Fruit fly (Drosophila melanogaster) whole organism, embryonic: Measurements from ENCODE around the gene dls.
A peak's percentile ranks its signal among the peaks of the same experiment; 100 is the strongest.

ENCODE experiments used
- Asciz ChIP-seq: fragments of 200-800 bp; sonication (Bioruptor generic); optimal IDR thresholded peaks from 2 replicates; lab custom pipeline; 2017; ENCODE audit warnings: missing biosample characterization, mild to moderate bottlenecking, missing genetic modification characterization, missing genetic modification reagents
- Atf6 ChIP-seq: fragments of 200-800 bp; sonication (Bioruptor generic); IDR thresholded peaks from 2 replicates; pipeline ENCODE4 v1.3.6; 2022; ENCODE audit warnings: missing biosample characterization, missing genetic modification characterization
- Bdp1 ChIP-seq: fragments of 200-800 bp; sonication (Bioruptor generic); optimal IDR thresholded peaks from 3 replicates; lab custom pipeline; 2016; ENCODE audit warnings: missing biosample characterization, missing genetic modification characterization
- Bgb ChIP-seq: fragments of 200-800 bp; sonication (Bioruptor generic); IDR thresholded peaks from 2 replicates; pipeline ENCODE4 v1.3.6; 2022; ENCODE audit warnings: missing biosample characterization, missing genetic modification characterization; ENCODE audit not compliant: partially characterized antibody
- CG10462 ChIP-seq: fragments of 200-800 bp; sonication (Bioruptor generic); optimal IDR thresholded peaks from 2 replicates; lab custom pipeline; 2016; ENCODE audit warnings: missing biosample characterization, missing genetic modification characterization
- CG10565 ChIP-seq: fragments of 200-800 bp; sonication (Bioruptor generic); optimal IDR thresholded peaks from 3 replicates; lab custom pipeline; 2016; ENCODE audit warnings: missing biosample characterization, mild to moderate bottlenecking, missing genetic modification characterization
- CG11695 ChIP-seq: fragments of 200-800 bp; sonication (Bioruptor generic); IDR thresholded peaks from 3 replicates; pipeline ENCODE4 v1.3.6; 2022; ENCODE audit warnings: missing biosample characterization, missing genetic modification characterization
- CG12219 ChIP-seq: fragments of 200-800 bp; sonication (Bioruptor generic); optimal IDR thresholded peaks from 3 replicates; lab custom pipeline; 2018; ENCODE audit warnings: missing biosample characterization, mild to moderate bottlenecking, missing genetic modification characterization
- CG1233 ChIP-seq: fragments of 200-800 bp; sonication (Bioruptor generic); optimal IDR thresholded peaks from 4 replicates; lab custom pipeline; 2018; ENCODE audit warnings: missing biosample characterization, mild to moderate bottlenecking, missing genetic modification characterization
- CG12769 ChIP-seq: fragments of 200-800 bp; sonication (Bioruptor generic); optimal IDR thresholded peaks from 2 replicates; lab custom pipeline; 2019; ENCODE audit warnings: missing biosample characterization, mild to moderate bottlenecking, missing genetic modification characterization, moderate library complexity
- CG14050 ChIP-seq: fragments of 200-800 bp; sonication (Bioruptor generic); IDR thresholded peaks from 3 replicates; pipeline ENCODE4 v1.3.6; 2022; ENCODE audit warnings: missing biosample characterization, missing genetic modification characterization
- CG14441 ChIP-seq: fragments of 200-800 bp; sonication (Bioruptor generic); IDR thresholded peaks from 2 replicates; pipeline ENCODE4 v1.3.6; 2022; ENCODE audit warnings: missing biosample characterization, missing genetic modification characterization
- CG14710 ChIP-seq: fragments of 200-800 bp; sonication (Bioruptor generic); optimal IDR thresholded peaks from 3 replicates; lab custom pipeline; 2019; ENCODE audit warnings: missing biosample characterization, mild to moderate bottlenecking, missing genetic modification characterization, moderate library complexity
- CG14860 ChIP-seq: fragments of 200-800 bp; sonication (Bioruptor generic); IDR thresholded peaks from 3 replicates; pipeline ENCODE4 v1.3.6; 2022; ENCODE audit warnings: missing biosample characterization, missing genetic modification characterization; ENCODE audit not compliant: partially characterized antibody
- CG1647 ChIP-seq: fragments of 200-800 bp; sonication (Bioruptor generic); optimal IDR thresholded peaks from 3 replicates; lab custom pipeline; 2016; ENCODE audit warnings: missing biosample characterization, missing genetic modification characterization
- CG17328 ChIP-seq: fragments of 200-800 bp; sonication (Bioruptor generic); IDR thresholded peaks from 2 replicates; pipeline ENCODE4 v1.3.6; 2022; ENCODE audit warnings: missing biosample characterization, missing genetic modification characterization
- CG17359 ChIP-seq: fragments of 200-800 bp; sonication (Bioruptor generic); optimal IDR thresholded peaks from 3 replicates; lab custom pipeline; 2018; ENCODE audit warnings: missing biosample characterization, mild to moderate bottlenecking, missing genetic modification characterization, moderate library complexity
- CG17385 ChIP-seq: fragments of 200-800 bp; sonication (Bioruptor generic); optimal IDR thresholded peaks from 3 replicates; lab custom pipeline; 2018; ENCODE audit warnings: missing biosample characterization, mild to moderate bottlenecking, missing genetic modification characterization
- CG1792 ChIP-seq: fragments of 200-800 bp; sonication (Bioruptor generic); optimal IDR thresholded peaks from 2 replicates; lab custom pipeline; 2016; ENCODE audit warnings: missing biosample characterization, missing genetic modification characterization
- CG18476 ChIP-seq: fragments of 200-800 bp; sonication (Bioruptor generic); optimal IDR thresholded peaks from 2 replicates; lab custom pipeline; 2016; ENCODE audit warnings: missing biosample characterization, mild to moderate bottlenecking, missing genetic modification characterization
- CG30431 ChIP-seq: fragments of 200-800 bp; sonication (Bioruptor generic); optimal IDR thresholded peaks from 2 replicates; lab custom pipeline; 2017; ENCODE audit warnings: missing biosample characterization, missing genetic modification characterization
- CG31224 ChIP-seq: fragments of 200-800 bp; sonication (Bioruptor generic); IDR thresholded peaks from 2 replicates; pipeline ENCODE4 v1.3.6; 2022; ENCODE audit warnings: missing biosample characterization, missing genetic modification characterization
- CG4424 ChIP-seq: fragments of 200-800 bp; sonication (Bioruptor generic); optimal IDR thresholded peaks from 3 replicates; lab custom pipeline; 2016; ENCODE audit warnings: missing biosample characterization, missing genetic modification characterization
- CG6272 ChIP-seq: fragments of 200-800 bp; sonication (Bioruptor generic); IDR thresholded peaks from 2 replicates; pipeline ENCODE4 v1.3.6; 2022; ENCODE audit warnings: missing biosample characterization, missing genetic modification characterization
- CG6654 ChIP-seq: fragments of 200-800 bp; sonication (Bioruptor generic); optimal IDR thresholded peaks from 2 replicates; lab custom pipeline; 2017; ENCODE audit warnings: missing biosample characterization, mild to moderate bottlenecking, missing genetic modification characterization
- CG6765 ChIP-seq: fragments of 200-800 bp; sonication (Bioruptor generic); optimal IDR thresholded peaks from 3 replicates; lab custom pipeline; 2017; ENCODE audit warnings: missing biosample characterization, mild to moderate bottlenecking, missing genetic modification characterization
- CG8944 ChIP-seq: fragments of 200-800 bp; sonication (Bioruptor generic); optimal IDR thresholded peaks from 3 replicates; lab custom pipeline; 2016; ENCODE audit warnings: missing biosample characterization, missing genetic modification characterization
- Dek ChIP-seq: fragments of 200-800 bp; sonication (Bioruptor generic); optimal IDR thresholded peaks from 3 replicates; lab custom pipeline; 2019; ENCODE audit warnings: missing biosample characterization, mild to moderate bottlenecking, missing genetic modification characterization, moderate library complexity
- E2f2 ChIP-seq: fragments of 200-800 bp; sonication (Bioruptor generic); IDR thresholded peaks from 2 replicates; pipeline ENCODE4 v1.3.6; 2022; ENCODE audit warnings: missing biosample characterization, missing genetic modification characterization
- Fer1 ChIP-seq: fragments of 200-800 bp; sonication (Bioruptor generic); optimal IDR thresholded peaks from 2 replicates; lab custom pipeline; 2017; ENCODE audit warnings: missing biosample characterization, mild to moderate bottlenecking, missing genetic modification characterization
- H15 ChIP-seq: fragments of 200-800 bp; sonication (Bioruptor generic); IDR thresholded peaks from 3 replicates; pipeline ENCODE4 v1.3.6; 2022; ENCODE audit warnings: missing biosample characterization, missing genetic modification characterization
- Hmx ChIP-seq: fragments of 200-800 bp; sonication (Bioruptor generic); optimal IDR thresholded peaks from 2 replicates; lab custom pipeline; 2016; ENCODE audit warnings: missing biosample characterization, missing genetic modification characterization
- Hr3 ChIP-seq: fragments of 200-800 bp; sonication (Bioruptor generic); optimal IDR thresholded peaks from 3 replicates; lab custom pipeline; 2016; ENCODE audit warnings: missing biosample characterization, missing genetic modification characterization
- Mrtf ChIP-seq: fragments of 200-800 bp; sonication (Bioruptor generic); IDR thresholded peaks from 3 replicates; pipeline ENCODE4 v1.3.6; 2022; ENCODE audit warnings: missing biosample characterization, missing genetic modification characterization
- Poxn ChIP-seq: fragments of 200-800 bp; sonication (Bioruptor generic); IDR thresholded peaks from 2 replicates; pipeline ENCODE4 v1.3.6; 2022; ENCODE audit warnings: missing biosample characterization, missing genetic modification characterization
- amos ChIP-seq: fragments of 200-800 bp; sonication (Bioruptor generic); IDR thresholded peaks from 2 replicates; pipeline ENCODE4 v1.3.6; 2022; ENCODE audit warnings: missing biosample characterization, missing genetic modification characterization; ENCODE audit not compliant: partially characterized antibody
- ash1 ChIP-seq: fragments of 200-800 bp; sonication (Bioruptor generic); optimal IDR thresholded peaks from 2 replicates; lab custom pipeline; 2018; ENCODE audit warnings: missing biosample characterization, mild to moderate bottlenecking, missing genetic modification characterization
- bcd ChIP-seq: fragments of 200-800 bp; sonication (Bioruptor generic); optimal IDR thresholded peaks from 2 replicates; lab custom pipeline; 2017; ENCODE audit warnings: missing biosample characterization, mild to moderate bottlenecking, missing genetic modification characterization
- danr ChIP-seq: fragments of 200-800 bp; sonication (Bioruptor generic); IDR thresholded peaks from 2 replicates; pipeline ENCODE4 v1.3.6; 2022; ENCODE audit warnings: missing biosample characterization, missing genetic modification characterization
- dati ChIP-seq: fragments of 200-800 bp; sonication (Bioruptor generic); IDR thresholded peaks from 2 replicates; pipeline ENCODE4 v1.3.6; 2022; ENCODE audit warnings: missing biosample characterization, missing genetic modification characterization
- ems ChIP-seq: fragments of 200-800 bp; sonication (Bioruptor generic); optimal IDR thresholded peaks from 3 replicates; lab custom pipeline; 2016; ENCODE audit warnings: missing biosample characterization, missing genetic modification characterization
- gfzf ChIP-seq: fragments of 200-800 bp; sonication (Bioruptor generic); optimal IDR thresholded peaks from 2 replicates; lab custom pipeline; 2016; ENCODE audit warnings: missing biosample characterization, mild to moderate bottlenecking, missing genetic modification characterization, moderate library complexity
- gsb ChIP-seq: fragments of 200-800 bp; sonication (Bioruptor generic); IDR thresholded peaks from 2 replicates; pipeline ENCODE4 v1.3.6; 2022; ENCODE audit warnings: missing biosample characterization, missing genetic modification characterization
- kah ChIP-seq: fragments of 200-800 bp; sonication (Bioruptor generic); optimal IDR thresholded peaks from 2 replicates; lab custom pipeline; 2018; ENCODE audit warnings: missing biosample characterization, mild to moderate bottlenecking, missing genetic modification characterization
- pros ChIP-seq: fragments of 200-800 bp; sonication (Bioruptor generic); optimal IDR thresholded peaks from 3 replicates; lab custom pipeline; 2019; ENCODE audit warnings: missing biosample characterization, mild to moderate bottlenecking, missing genetic modification characterization, moderate library complexity
- salm ChIP-seq: fragments of 200-800 bp; sonication (Bioruptor generic); optimal IDR thresholded peaks from 2 replicates; lab custom pipeline; 2018; ENCODE audit warnings: missing biosample characterization, mild to moderate bottlenecking, missing genetic modification characterization
- scrt ChIP-seq: fragments of 200-800 bp; sonication (Bioruptor generic); optimal IDR thresholded peaks from 2 replicates; lab custom pipeline; 2018; ENCODE audit warnings: missing biosample characterization, mild to moderate bottlenecking, missing genetic modification characterization, moderate library complexity
- ssp ChIP-seq: fragments of 200-800 bp; sonication (Bioruptor generic); IDR thresholded peaks from 2 replicates; pipeline ENCODE4 v1.3.6; 2022; ENCODE audit warnings: missing biosample characterization, missing genetic modification characterization
- sug ChIP-seq: fragments of 200-800 bp; optimal IDR thresholded peaks from 2 replicates; lab custom pipeline; 2019; ENCODE audit warnings: missing biosample characterization, mild to moderate bottlenecking, missing genetic modification characterization, moderate library complexity
- wdn ChIP-seq: fragments of 200-800 bp; sonication (Bioruptor generic); IDR thresholded peaks from 2 replicates; pipeline ENCODE4 v1.3.6; 2022; ENCODE audit warnings: missing biosample characterization, missing genetic modification characterization

Gene dls

dm6 chr3L:16160420-16161069, 40.6 kb upstream of the dls start (continued):
- TF ChIP-seq Hr3 (GFP tag; lab: Kevin White, UChicago) (peak; percentile 56), danr (0 out of 2 replicates have a peak, but pooled peaks have one; percentile 15), Bdp1 (GFP tag; lab: Kevin White, UChicago) (peak; percentile 65), Fer1 (GFP tag; lab: Kevin White, UChicago) (peak; percentile 82), H15 (GFP tag; lab: Robert Waterston, UW) (peak; percentile 29; the same call in 1 of the 3 replicates), Dek (tag; lab: Kevin White, UChicago) (peak; percentile 46), gsb (GFP tag; lab: Robert Waterston, UW) (no peak), ash1 (no peak), CG6272 (GFP tag; lab: Robert Waterston, UW) (no peak), bcd (GFP tag; lab: Kevin White, UChicago) (peak; percentile 60), ems (GFP tag; lab: Kevin White, UChicago) (peak; percentile 19), Hmx (GFP tag; lab: Kevin White, UChicago) (no peak), CG17359 (tag; lab: Kevin White, UChicago) (peak; percentile 0), dati (GFP tag; lab: Robert Waterston, UW) (no peak), Bgb (GFP tag; lab: Robert Waterston, UW) (no peak), CG14441 (peak; percentile 33; the same call in 1 of the 2 replicates), CG17385 (GFP tag; lab: Kevin White, UChicago) (peak; percentile 65), CG6654 (GFP tag; lab: Kevin White, UChicago) (peak; percentile 25), CG14710 (tag; lab: Kevin White, UChicago) (peak; percentile 13), CG30431 (GFP tag; lab: Kevin White, UChicago) (peak; percentile 33), CG12769 (tag; lab: Kevin White, UChicago) (peak; percentile 70), CG12219 (GFP tag; lab: Kevin White, UChicago) (peak; percentile 53), Asciz (peak; percentile 35), CG11695 (GFP tag; lab: Robert Waterston, UW) (peak; percentile 67), ssp (peak; percentile 39; the same call in 1 of the 2 replicates), E2f2 (GFP tag; lab: Robert Waterston, UW) (no peak), CG31224 (no peak), amos (GFP tag; lab: Robert Waterston, UW) (no peak), CG8944 (no peak), sug (tag; lab: Kevin White, UChicago) (peak; percentile 46), CG17328 (GFP tag; lab: Robert Waterston, UW) (no peak), Mrtf (GFP tag; lab: Robert Waterston, UW) (0 out of 3 replicates have a peak, but pooled peaks have one; percentile 23), CG10565 (GFP tag; lab: Kevin White, UChicago) (no peak), scrt (GFP tag; lab: Kevin White, UChicago) (peak; percentile 19), Atf6 (GFP tag; lab: Robert Waterston, UW) (peak; percentile 72), CG6765 (GFP tag; lab: Kevin White, UChicago) (no peak), CG14860 (GFP tag; lab: Robert Waterston, UW) (no peak), CG1233 (GFP tag; lab: Kevin White, UChicago) (peak; percentile 20), CG1647 (GFP tag; lab: Kevin White, UChicago) (no peak), kah (peak; percentile 4), salm (tag; lab: Kevin White, UChicago) (peak; percentile 12), CG14050 (GFP tag; lab: Robert Waterston, UW) (peak; percentile 24; the same call in 1 of the 3 replicates), CG1792 (GFP tag; lab: Kevin White, UChicago) (peak; percentile 41), Poxn (GFP tag; lab: Robert Waterston, UW) (no peak), CG10462 (GFP tag; lab: Kevin White, UChicago) (no peak), CG4424 (GFP tag; lab: Kevin White, UChicago) (peak; percentile 45), wdn (GFP tag; lab: Robert Waterston, UW) (no peak), CG18476 (GFP tag; lab: Kevin White, UChicago) (no peak), gfzf (GFP tag; lab: Kevin White, UChicago) (no peak), pros (GFP tag; lab: Kevin White, UChicago) (no peak)
